Fruit fly (Drosophila melanogaster): Measurements from ENCODE around the gene CG17328.
A peak's percentile ranks its signal among the peaks of the same experiment; 100 is the strongest.

Gene CG17328

DNA sequence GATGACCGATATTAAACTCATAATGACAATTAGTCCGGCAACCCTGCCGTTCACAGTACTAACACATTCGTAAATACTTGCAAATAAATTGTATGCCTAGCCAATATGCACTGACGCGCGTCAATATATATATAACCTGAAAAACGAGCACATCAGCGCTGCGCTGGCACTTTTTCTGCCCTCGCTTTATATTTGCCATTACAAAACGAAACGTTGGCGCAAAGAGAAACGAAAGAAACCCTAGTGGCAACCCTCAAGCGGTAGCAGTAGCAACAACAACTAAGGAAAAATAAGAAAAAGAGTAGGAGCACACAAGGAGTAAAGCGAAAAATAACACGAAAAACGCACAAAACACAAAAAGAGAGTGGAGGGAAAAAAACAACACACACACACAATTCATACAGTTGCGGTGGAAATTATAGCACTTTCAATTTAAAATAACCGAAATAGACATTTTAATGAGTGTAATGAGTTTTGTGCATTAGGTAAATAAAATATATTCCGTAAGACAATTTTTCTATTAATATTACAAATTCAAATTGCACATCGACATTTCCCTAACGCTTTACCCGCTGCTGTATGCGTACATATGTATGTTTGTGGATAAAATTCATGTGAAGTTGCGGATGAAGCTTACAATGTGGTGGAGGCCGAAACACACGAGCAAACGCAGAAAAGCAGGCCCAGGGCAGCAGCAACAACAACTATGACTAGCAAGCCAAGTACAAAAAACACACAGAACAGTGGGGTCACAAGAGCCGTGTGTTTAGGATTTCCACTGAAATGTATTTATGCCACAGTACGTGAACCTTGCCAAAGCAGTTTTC is 51.2 kb downstream of the CG17328 start (continued):
- TF ChIP-seq tx (GFP tag; optimal IDR thresholded peaks at IDR 0.05): peak; percentile 97
- TF ChIP-seq HmgD (GFP tag; optimal IDR thresholded peaks at IDR 0.05): peak; percentile 91
- peak; percentile 99 for TF ChIP-seq CG15269 (tag; optimal IDR thresholded peaks at IDR 0.05)
- 0 out of 3 replicates have a peak, but pooled peaks have one; percentile 14 for TF ChIP-seq CG14860 (GFP tag; IDR thresholded peaks at IDR 0.05; ENCODE audit: partially characterized antibody)
- TF ChIP-seq CG1024 (GFP tag; IDR thresholded peaks at IDR 0.05): peak; percentile 97
- TF ChIP-seq chm (GFP tag; IDR thresholded peaks at IDR 0.05): peak; percentile 99
- peak; percentile 95 for TF ChIP-seq NC2α (GFP tag; optimal IDR thresholded peaks at IDR 0.05)
- peak; percentile 99 for TF ChIP-seq az2 (GFP tag; optimal IDR thresholded peaks at IDR 0.05)
- TF ChIP-seq HmgZ (tag; optimal IDR thresholded peaks at IDR 0.05): peak; percentile 99
- TF ChIP-seq Mad (GFP tag; optimal IDR thresholded peaks at IDR 0.05): peak; percentile 98
- TF ChIP-seq hth (optimal IDR thresholded peaks at IDR 0.05): no peak
- TF ChIP-seq Dek (tag; optimal IDR thresholded peaks at IDR 0.05): peak; percentile 99
- peak; percentile 98 for TF ChIP-seq CG2889 (GFP tag; IDR thresholded peaks at IDR 0.05)
- TF ChIP-seq B-H2 (GFP tag; optimal IDR thresholded peaks at IDR 0.05): peak; percentile 98
- TF ChIP-seq Dip3 (GFP tag; optimal IDR thresholded peaks at IDR 0.05): peak; percentile 98
- TF ChIP-seq trem (tag; optimal IDR thresholded peaks at IDR 0.05): peak; percentile 96
- peak; percentile 100 for TF ChIP-seq Ets65A (GFP tag)
- TF ChIP-seq Blimp-1 (GFP tag; optimal IDR thresholded peaks at IDR 0.05): peak; percentile 98
- peak; percentile 98 for TF ChIP-seq CG1647 (GFP tag; optimal IDR thresholded peaks at IDR 0.05)
- TF ChIP-seq CG3847 (GFP tag; IDR thresholded peaks at IDR 0.05): peak; percentile 99
- peak; percentile 98 for TF ChIP-seq pho (GFP tag; optimal IDR thresholded peaks at IDR 0.05)
- TF ChIP-seq bab2 (GFP tag; optimal IDR thresholded peaks at IDR 0.05): peak; percentile 98
- TF ChIP-seq CG11696 (GFP tag; IDR thresholded peaks at IDR 0.05): peak; percentile 100
- TF ChIP-seq CG12744 (GFP tag; optimal IDR thresholded peaks at IDR 0.05): peak; percentile 98
- TF ChIP-seq lmd (GFP tag; IDR thresholded peaks at IDR 0.05): peak; percentile 99
- TF ChIP-seq cad (GFP tag; optimal IDR thresholded peaks at IDR 0.05): no peak
- TF ChIP-seq CG8944 (GFP tag; optimal IDR thresholded peaks at IDR 0.05): peak; percentile 96
- TF ChIP-seq CG13894 (tag; optimal IDR thresholded peaks at IDR 0.05): peak; percentile 99
- TF ChIP-seq fd3F (GFP tag; optimal IDR thresholded peaks at IDR 0.05): peak; percentile 99
- peak; percentile 68 for TF ChIP-seq bigmax (GFP tag; optimal IDR thresholded peaks at IDR 0.05)
- TF ChIP-seq cg (GFP tag; optimal IDR thresholded peaks at IDR 0.05): peak; percentile 85
- peak; percentile 99 for TF ChIP-seq BtbVII (GFP tag; optimal IDR thresholded peaks at IDR 0.05)
- TF ChIP-seq Poxn (GFP tag; IDR thresholded peaks at IDR 0.05): peak; percentile 95
- TF ChIP-seq CG10366 (GFP tag; IDR thresholded peaks at IDR 0.05): peak; percentile 99
- TF ChIP-seq B-H1 (GFP tag; IDR thresholded peaks at IDR 0.05): peak; percentile 98
- peak; percentile 80 for TF ChIP-seq Kr (GFP tag; optimal IDR thresholded peaks at IDR 0.05)
- peak; percentile 98 for TF ChIP-seq ase (GFP tag; IDR thresholded peaks at IDR 0.05)
- peak; percentile 98 for TF ChIP-seq ttk (GFP tag; IDR thresholded peaks at IDR 0.05)
- peak; percentile 95 for TF ChIP-seq Atf3 (GFP tag; optimal IDR thresholded peaks at IDR 0.05)
- TF ChIP-seq Optix (GFP tag; IDR thresholded peaks at IDR 0.05): peak; percentile 96
- TF ChIP-seq gfzf (GFP tag; optimal IDR thresholded peaks at IDR 0.05): peak; percentile 20
- peak; percentile 98 for TF ChIP-seq Fer2 (tag; optimal IDR thresholded peaks at IDR 0.05)
- TF ChIP-seq ewg (GFP tag; optimal IDR thresholded peaks at IDR 0.05): peak; percentile 97
- TF ChIP-seq CG10274 (GFP tag; optimal IDR thresholded peaks at IDR 0.05): peak; percentile 95
- TF ChIP-seq zfh1 (GFP tag; IDR thresholded peaks at IDR 0.05): peak; percentile 99
- peak; percentile 100 for TF ChIP-seq Med (GFP tag)
- TF ChIP-seq dm (GFP tag; optimal IDR thresholded peaks at IDR 0.05): peak; percentile 96
- TF ChIP-seq CG1792 (GFP tag; optimal IDR thresholded peaks at IDR 0.05): peak; percentile 96
- peak; percentile 93 for TF ChIP-seq CkIIα-i1 (GFP tag; IDR thresholded peaks at IDR 0.05)
- peak; percentile 99 for TF ChIP-seq org-1 (GFP tag; optimal IDR thresholded peaks at IDR 0.05)

All from whole organism, embryonic.